Worm (Caenorhabditis elegans): Measurements from ENCODE around the gene Y17D7C.6.

DNA sequence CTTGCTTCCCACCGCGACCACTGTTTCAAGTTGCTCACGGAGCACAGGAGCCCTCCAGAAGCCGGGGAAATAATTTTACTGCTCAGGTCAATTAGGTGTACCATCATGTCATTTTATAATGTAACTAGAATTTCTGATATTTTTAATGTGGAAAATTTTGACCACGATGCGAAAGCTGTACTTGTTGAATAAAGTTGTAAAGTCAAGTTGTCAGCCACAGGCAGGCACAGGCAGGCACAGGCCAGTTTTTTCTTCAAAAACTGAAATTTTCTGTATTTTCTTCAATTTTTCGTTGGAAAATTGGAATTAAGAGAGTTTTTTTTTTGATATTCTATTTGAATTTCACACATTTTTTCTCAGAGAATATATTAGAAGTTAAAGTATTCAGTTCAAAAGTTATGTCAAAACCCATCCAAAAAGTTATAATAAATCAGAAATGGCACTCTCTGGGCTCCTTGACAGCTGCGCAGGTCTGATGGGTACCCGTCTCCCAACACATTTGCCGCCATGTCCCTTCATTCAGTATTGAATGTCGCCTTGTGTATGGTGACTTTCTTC lies 3.5 kb upstream of the Y17D7C.6 start, which contains the start of gene Y17D7C.1:
- TF ChIP-seq nhr-11 (tag; optimal IDR thresholded peaks at IDR 0.05) (no peak), ama-1 (optimal IDR thresholded peaks at IDR 0.05) (no peak), fkh-10 (GFP tag; optimal IDR thresholded peaks at IDR 0.05) (no peak), tbx-2 (tag; optimal IDR thresholded peaks at IDR 0.05) (no peak), dve-1 (tag; optimal IDR thresholded peaks at IDR 0.05) (no peak), odd-2 (tag; optimal IDR thresholded peaks at IDR 0.05) (no peak), pqm-1 (tag; optimal IDR thresholded peaks at IDR 0.05) (no peak), gmeb-2 (tag; optimal IDR thresholded peaks at IDR 0.05) (no peak), npax-4 (tag; optimal IDR thresholded peaks at IDR 0.05) (no peak), pha-4 (tag; optimal IDR thresholded peaks at IDR 0.05) (no peak)

Measured in whole organism, late embryonic.